Worm (Caenorhabditis elegans) whole organism, L4 larva: ENCODE data around the gene Y57G11C.43.

ENCODE experiments used
- ceh-82 ChIP-seq: sonication (generic microtip); optimal IDR thresholded peaks from 2 replicates; lab custom pipeline; 2017; ENCODE audit warnings: missing biosample characterization, missing genetic modification characterization
- daf-8 ChIP-seq: fragments of 200-800 bp; sonication (Bioruptor generic); IDR thresholded peaks from 2 replicates; pipeline ENCODE4 v1.3.6; 2022; ENCODE audit warnings: missing genetic modification characterization, missing compliant biosample characterization
- dpl-1 ChIP-seq: fragments of 150-350 bp; optimal IDR thresholded peaks from 2 replicates; lab custom pipeline; 2014; ENCODE audit warnings: missing biosample characterization, missing genetic modification reagents, missing genetic modification characterization
- mdl-1 ChIP-seq, 2 experiments: fragments of 150-350 bp in 1 of 2; sonication (generic microtip) in 1 of 2; optimal IDR thresholded peaks; 2 replicates each; lab custom pipeline; 2014 to 2017; ENCODE audit warnings: missing biosample characterization in 2 of 2, missing genetic modification characterization in 2 of 2
- nhr-10 ChIP-seq: fragments of 150-350 bp; optimal IDR thresholded peaks from 2 replicates; lab custom pipeline; 2014; ENCODE audit warnings: missing biosample characterization, missing genetic modification characterization
- nhr-11 ChIP-seq: fragments of 150-350 bp; optimal IDR thresholded peaks from 2 replicates; lab custom pipeline; 2014; ENCODE audit warnings: missing biosample characterization, missing genetic modification characterization
- nhr-6 ChIP-seq: fragments of 150-350 bp; optimal IDR thresholded peaks from 2 replicates; lab custom pipeline; 2014; ENCODE audit warnings: missing biosample characterization, missing genetic modification characterization
- unc-62 ChIP-seq, 3 experiments: fragments of 150-350 bp in 1 of 3; sonication (generic microtip); optimal IDR thresholded peaks in 2 of 3; peaks in 1 of 3; 1 replicate in 1 of 3; 2 replicates in 2 of 3; lab custom pipeline; 2014 to 2017; ENCODE audit warnings: missing biosample characterization in 3 of 3, missing genetic modification characterization in 3 of 3, missing genetic modification reagents in 3 of 3, missing genotype in 1 of 3

ce11 chrIV:14816288-14816687 is 47.0 kb downstream of the Y57G11C.43 start, which contains the start of gene Y57G11C.46:
- TF ChIP-seq mdl-1 (tag; optimal IDR thresholded peaks at IDR 0.05; lab: Kevin White, UChicago) (no peak), unc-62 (GFP tag; optimal IDR thresholded peaks at IDR 0.05 in 1 of 2; lab: Kevin White, UChicago) (no peak), unc-62 (tag; optimal IDR thresholded peaks at IDR 0.05; lab: Kevin White, UChicago) (no peak), nhr-10 (tag; lab: Kevin White, UChicago) (no peak), daf-8 (no peak), ceh-82 (no peak), dpl-1 (no peak), nhr-6 (tag; lab: Kevin White, UChicago) (no peak), nhr-11 (tag; lab: Kevin White, UChicago) (no peak)
